Worm (Caenorhabditis elegans) whole organism, young adult: ENCODE results near the gene abhd-12.

Experiments used
- B0019.2 ChIP-seq: fragments of 200-800 bp; sonication (Bioruptor generic); conservative IDR thresholded peaks from 2 replicates; pipeline ENCODE4 v1.3.6; 2022; ENCODE audit warnings: missing genetic modification reagents, missing genetic modification characterization, missing compliant biosample characterization
- T07F8.4 ChIP-seq: sonication (generic microtip); optimal IDR thresholded peaks from 2 replicates; lab custom pipeline; 2016; ENCODE audit warnings: mild to moderate bottlenecking, missing genetic modification characterization, moderate library complexity, missing compliant biosample characterization
- aptf-2 ChIP-seq: fragments of 200-800 bp; sonication (Bioruptor generic); conservative IDR thresholded peaks from 2 replicates; pipeline ENCODE4 v1.3.6; 2022; ENCODE audit warnings: missing genetic modification reagents, missing genetic modification characterization, missing compliant biosample characterization
- egl-44 ChIP-seq: fragments of 200-800 bp; sonication (Bioruptor generic); IDR thresholded peaks from 2 replicates; pipeline ENCODE4 v1.3.6; 2022; ENCODE audit warnings: missing genetic modification reagents, missing genetic modification characterization, missing compliant biosample characterization
- lin-35 ChIP-seq, 3 experiments: fragments of 150-350 bp in 2 of 3; sonication (generic microtip) in 1 of 3; optimal IDR thresholded peaks; 2 replicates each; lab custom pipeline; 2014 to 2018; ENCODE audit warnings: missing biosample characterization in 3 of 3, missing genetic modification characterization in 3 of 3, missing genetic modification reagents in 3 of 3
- lin-40 ChIP-seq: sonication (generic microtip); optimal IDR thresholded peaks from 2 replicates; lab custom pipeline; 2016; ENCODE audit warnings: missing genetic modification characterization, mild to moderate bottlenecking, missing compliant biosample characterization, missing genotype, missing genetic modification reagents
- nfya-1 ChIP-seq: sonication (generic microtip); optimal IDR thresholded peaks from 2 replicates; lab custom pipeline; 2017; ENCODE audit warnings: antibody characterized with exemption, missing compliant biosample characterization, missing genetic modification characterization, borderline replicate concordance; ENCODE audit not compliant: insufficient read depth
- nhr-179 ChIP-seq: sonication (generic microtip); optimal IDR thresholded peaks from 2 replicates; lab custom pipeline; 2016; ENCODE audit warnings: mild to moderate bottlenecking, missing genetic modification characterization, missing compliant biosample characterization
- rec-8 ChIP-seq, 2 experiments: sonication (generic microtip); optimal IDR thresholded peaks; 2 replicates each; lab custom pipeline; 2016; ENCODE audit warnings: mild to moderate bottlenecking in 2 of 2, missing genetic modification characterization in 2 of 2, missing genetic modification reagents in 2 of 2, missing genotype in 2 of 2, missing biosample characterization in 1 of 2, missing compliant biosample characterization in 1 of 2, moderate library complexity in 1 of 2
- tbp1 ChIP-seq: fragments of 200-800 bp; sonication (Bioruptor generic); optimal IDR thresholded peaks from 2 replicates; lab custom pipeline; 2018; ENCODE audit warnings: mild to moderate bottlenecking, missing genetic modification characterization, missing compliant biosample characterization
- unc-130 ChIP-seq: sonication (generic microtip); optimal IDR thresholded peaks from 2 replicates; lab custom pipeline; 2016; ENCODE audit warnings: missing genetic modification reagents, missing genetic modification characterization, missing compliant biosample characterization
- unc-62 ChIP-seq: fragments of 150-350 bp; optimal IDR thresholded peaks from 2 replicates; lab custom pipeline; 2014; ENCODE audit warnings: missing biosample characterization, missing genetic modification reagents, missing genetic modification characterization
- ztf-6 ChIP-seq: fragments of 200-800 bp; sonication (Bioruptor generic); IDR thresholded peaks from 2 replicates; pipeline ENCODE4 v1.3.6; 2022; ENCODE audit warnings: missing genetic modification reagents, missing genetic modification characterization, missing compliant biosample characterization

ce11 chrV:8017924-8018323, 34.2 kb downstream of the abhd-12 start:
- no peak for TF ChIP-seq lin-35 (GFP tag; optimal IDR thresholded peaks at IDR 0.05; lab: Kevin White, UChicago)
- no peak for TF ChIP-seq lin-40 (tag; lab: Kevin White, UChicago)
- TF ChIP-seq T07F8.4 (tag; lab: Kevin White, UChicago): no peak
- TF ChIP-seq ztf-6: no peak
- TF ChIP-seq nfya-1 (tag; lab: Kevin White, UChicago): no peak
- TF ChIP-seq unc-130: no peak
- TF ChIP-seq rec-8 (tag; optimal IDR thresholded peaks at IDR 0.05; lab: Kevin White, UChicago): no peak
- no peak for TF ChIP-seq aptf-2
- no peak for TF ChIP-seq nhr-179
- no peak for TF ChIP-seq egl-44 (GFP tag; lab: Robert Waterston, UW)
- no peak for TF ChIP-seq B0019.2 (GFP tag; lab: Robert Waterston, UW)
- TF ChIP-seq unc-62 (GFP tag; lab: Kevin White, UChicago): no peak
- TF ChIP-seq tbp1 (GFP tag; lab: Kevin White, UChicago): no peak
